Fruit fly (Drosophila melanogaster) whole organism, embryonic: Measurements from ENCODE around the gene plx.

Source experiments
- Ada2b ChIP-seq: fragments of 200-800 bp; sonication (Bioruptor generic); IDR thresholded peaks from 2 replicates; pipeline ENCODE4 v1.3.6; 2022; ENCODE audit warnings: missing biosample characterization, missing genetic modification characterization
- B-H2 ChIP-seq: fragments of 200-800 bp; sonication (Bioruptor generic); optimal IDR thresholded peaks from 2 replicates; lab custom pipeline; 2018; ENCODE audit warnings: missing biosample characterization, mild to moderate bottlenecking, missing genetic modification characterization
- BEAF-32 ChIP-seq: fragments of 200-800 bp; sonication (Bioruptor generic); optimal IDR thresholded peaks from 3 replicates; lab custom pipeline; 2017; ENCODE audit warnings: missing biosample characterization, missing genetic modification characterization, mild to moderate bottlenecking, moderate library complexity, missing genetic modification reagents
- Blimp-1 ChIP-seq: fragments of 200-800 bp; sonication (Bioruptor generic); optimal IDR thresholded peaks from 3 replicates; lab custom pipeline; 2018; ENCODE audit warnings: missing biosample characterization, missing genetic modification characterization, mild to moderate bottlenecking, moderate library complexity, missing genetic modification reagents
- CG10274 ChIP-seq: fragments of 200-800 bp; sonication (Bioruptor generic); optimal IDR thresholded peaks from 3 replicates; lab custom pipeline; 2017; ENCODE audit warnings: missing biosample characterization, mild to moderate bottlenecking, missing genetic modification characterization
- CG12155 ChIP-seq: fragments of 200-800 bp; sonication (Bioruptor generic); optimal IDR thresholded peaks from 3 replicates; lab custom pipeline; 2016; ENCODE audit warnings: missing biosample characterization, missing genetic modification characterization
- CG15479 ChIP-seq: fragments of 200-800 bp; sonication (Bioruptor generic); optimal IDR thresholded peaks from 3 replicates; lab custom pipeline; 2019; ENCODE audit warnings: missing biosample characterization, mild to moderate bottlenecking, missing genetic modification characterization, moderate library complexity
- CG16815 ChIP-seq: fragments of 200-800 bp; sonication (Bioruptor generic); optimal IDR thresholded peaks from 3 replicates; lab custom pipeline; 2017; ENCODE audit warnings: missing biosample characterization, mild to moderate bottlenecking, missing genetic modification characterization
- CG17186 ChIP-seq: fragments of 200-800 bp; sonication (Bioruptor generic); optimal IDR thresholded peaks from 3 replicates; lab custom pipeline; 2017; ENCODE audit warnings: missing biosample characterization, missing genetic modification reagents, missing genetic modification characterization
- CG18262 ChIP-seq: fragments of 200-800 bp; optimal IDR thresholded peaks from 3 replicates; lab custom pipeline; 2019; ENCODE audit warnings: missing biosample characterization, mild to moderate bottlenecking, missing genetic modification characterization, moderate library complexity
- CG31441 ChIP-seq: fragments of 200-800 bp; sonication (Bioruptor generic); IDR thresholded peaks from 2 replicates; pipeline ENCODE4 v1.3.6; 2022; ENCODE audit warnings: missing biosample characterization, missing genetic modification characterization
- CG8281 ChIP-seq: fragments of 200-800 bp; sonication (Bioruptor generic); optimal IDR thresholded peaks from 2 replicates; lab custom pipeline; 2018; ENCODE audit warnings: missing biosample characterization, mild to moderate bottlenecking, missing genetic modification characterization, moderate library complexity
- CG8478 ChIP-seq: fragments of >200 bp; optimal IDR thresholded peaks from 2 replicates; lab custom pipeline; 2018
- CTCF ChIP-seq: fragments of 200-800 bp; sonication (Bioruptor generic); optimal IDR thresholded peaks from 2 replicates; lab custom pipeline; 2017; ENCODE audit warnings: missing biosample characterization, mild to moderate bottlenecking, missing genetic modification characterization, moderate library complexity
- Dp ChIP-seq: fragments of 200-800 bp; sonication (Bioruptor generic); optimal IDR thresholded peaks from 2 replicates; lab custom pipeline; 2018; ENCODE audit warnings: missing biosample characterization, mild to moderate bottlenecking, missing genetic modification characterization, moderate library complexity
- GATAe ChIP-seq: fragments of 200-800 bp; sonication (Bioruptor generic); conservative IDR thresholded peaks from 2 replicates; pipeline ENCODE4 v1.3.6; 2022; ENCODE audit warnings: missing biosample characterization, missing genetic modification characterization
- Kr ChIP-seq: fragments of 200-800 bp; sonication (Bioruptor generic); optimal IDR thresholded peaks from 2 replicates; lab custom pipeline; 2017; ENCODE audit warnings: missing biosample characterization, mild to moderate bottlenecking, missing genetic modification characterization
- Lhr ChIP-seq: fragments of 200-800 bp; sonication (Bioruptor generic); optimal IDR thresholded peaks from 3 replicates; lab custom pipeline; 2017; ENCODE audit warnings: mild to moderate bottlenecking, missing biosample characterization, missing genetic modification reagents, missing genetic modification characterization
- MTF-1 ChIP-seq: fragments of 200-800 bp; sonication (Bioruptor generic); optimal IDR thresholded peaks from 2 replicates; lab custom pipeline; 2018; ENCODE audit warnings: missing biosample characterization, mild to moderate bottlenecking, missing genetic modification characterization, borderline replicate concordance
- Mrtf ChIP-seq: fragments of 200-800 bp; sonication (Bioruptor generic); IDR thresholded peaks from 3 replicates; pipeline ENCODE4 v1.3.6; 2022; ENCODE audit warnings: missing biosample characterization, missing genetic modification characterization
- NC2α ChIP-seq: fragments of 200-800 bp; sonication (Bioruptor generic); optimal IDR thresholded peaks from 2 replicates; lab custom pipeline; 2016; ENCODE audit warnings: missing biosample characterization, missing genetic modification characterization
- Nf-YC ChIP-seq: fragments of 200-800 bp; optimal IDR thresholded peaks from 3 replicates; lab custom pipeline; 2019; ENCODE audit warnings: missing biosample characterization, mild to moderate bottlenecking, missing genetic modification characterization, moderate library complexity
- Ssrp ChIP-seq: fragments of 200-800 bp; sonication (Bioruptor generic); optimal IDR thresholded peaks from 2 replicates; lab custom pipeline; 2018; ENCODE audit warnings: missing biosample characterization, mild to moderate bottlenecking, missing genetic modification characterization, moderate library complexity
- az2 ChIP-seq: fragments of 200-800 bp; sonication (Bioruptor generic); optimal IDR thresholded peaks from 3 replicates; lab custom pipeline; 2016; ENCODE audit warnings: missing biosample characterization, missing genetic modification characterization
- bab2 ChIP-seq: fragments of 200-800 bp; sonication (Bioruptor generic); optimal IDR thresholded peaks from 2 replicates; lab custom pipeline; 2016; ENCODE audit warnings: missing biosample characterization, missing genetic modification characterization
- cas ChIP-seq: fragments of 200-800 bp; sonication (Bioruptor generic); IDR thresholded peaks from 2 replicates; pipeline ENCODE4 v1.3.6; 2022; ENCODE audit warnings: missing biosample characterization, missing genetic modification characterization
- ems ChIP-seq: fragments of 200-800 bp; sonication (Bioruptor generic); optimal IDR thresholded peaks from 3 replicates; lab custom pipeline; 2016; ENCODE audit warnings: missing biosample characterization, missing genetic modification characterization
- exex ChIP-seq: fragments of 200-800 bp; sonication (Bioruptor generic); optimal IDR thresholded peaks from 4 replicates; lab custom pipeline; 2018; ENCODE audit warnings: missing biosample characterization, mild to moderate bottlenecking, missing genetic modification characterization, moderate library complexity
- fd96Cb ChIP-seq: fragments of 200-800 bp; sonication (Bioruptor generic); optimal IDR thresholded peaks from 2 replicates; lab custom pipeline; 2018; ENCODE audit warnings: missing biosample characterization, mild to moderate bottlenecking, missing genetic modification characterization, moderate library complexity
- gce ChIP-seq: fragments of 200-800 bp; sonication (Bioruptor generic); IDR thresholded peaks from 3 replicates; pipeline ENCODE4 v1.3.6; 2022; ENCODE audit warnings: missing biosample characterization, missing genetic modification characterization
- grn ChIP-seq: fragments of 200-800 bp; sonication (Bioruptor generic); optimal IDR thresholded peaks from 3 replicates; lab custom pipeline; 2017; ENCODE audit warnings: missing biosample characterization, missing genetic modification characterization
- gro ChIP-seq: fragments of 200-800 bp; sonication (Bioruptor generic); optimal IDR thresholded peaks from 2 replicates; lab custom pipeline; 2016; ENCODE audit warnings: missing biosample characterization, missing genetic modification characterization
- hbn ChIP-seq: fragments of 200-800 bp; sonication (Bioruptor generic); IDR thresholded peaks from 2 replicates; pipeline ENCODE4 v1.3.6; 2022; ENCODE audit warnings: missing biosample characterization, missing genetic modification characterization; ENCODE audit not compliant: partially characterized antibody
- ind ChIP-seq: fragments of 200-800 bp; sonication (Bioruptor generic); optimal IDR thresholded peaks from 3 replicates; lab custom pipeline; 2016; ENCODE audit warnings: missing biosample characterization, missing genetic modification characterization
- inv ChIP-seq: fragments of 200-800 bp; sonication (Bioruptor generic); IDR thresholded peaks from 2 replicates; pipeline ENCODE4 v1.3.6; 2022; ENCODE audit warnings: missing biosample characterization, missing genetic modification characterization; ENCODE audit not compliant: partially characterized antibody
- jumu ChIP-seq: fragments of 200-800 bp; sonication (Bioruptor generic); optimal IDR thresholded peaks from 3 replicates; lab custom pipeline; 2016; ENCODE audit warnings: missing biosample characterization, missing genetic modification characterization
- lab ChIP-seq: fragments of 200-800 bp; sonication (Bioruptor generic); optimal IDR thresholded peaks from 3 replicates; lab custom pipeline; 2017; ENCODE audit warnings: missing biosample characterization, missing genetic modification characterization, mild to moderate bottlenecking, moderate library complexity, missing genetic modification reagents
- mirr ChIP-seq: fragments of 200-800 bp; sonication (Bioruptor generic); optimal IDR thresholded peaks from 3 replicates; lab custom pipeline; 2018; ENCODE audit warnings: missing biosample characterization, mild to moderate bottlenecking, missing genetic modification characterization
- nom ChIP-seq: fragments of 200-800 bp; sonication (Bioruptor generic); optimal IDR thresholded peaks from 2 replicates; lab custom pipeline; 2017; ENCODE audit warnings: missing biosample characterization, missing genetic modification characterization, mild to moderate bottlenecking, moderate library complexity, missing genetic modification reagents
- peb ChIP-seq: fragments of 200-800 bp; sonication (Bioruptor generic); IDR thresholded peaks from 2 replicates; pipeline ENCODE4 v1.3.6; 2022; ENCODE audit warnings: missing biosample characterization, missing genetic modification characterization
- pros ChIP-seq: fragments of 200-800 bp; sonication (Bioruptor generic); optimal IDR thresholded peaks from 3 replicates; lab custom pipeline; 2019; ENCODE audit warnings: missing biosample characterization, mild to moderate bottlenecking, missing genetic modification characterization, moderate library complexity
- repo ChIP-seq: fragments of 200-800 bp; sonication (Bioruptor generic); optimal IDR thresholded peaks from 2 replicates; lab custom pipeline; 2016; ENCODE audit warnings: missing biosample characterization, missing genetic modification characterization
- sisA ChIP-seq: fragments of 200-800 bp; sonication (Bioruptor generic); IDR thresholded peaks from 2 replicates; pipeline ENCODE4 v1.3.6; 2022; ENCODE audit warnings: missing biosample characterization, missing genetic modification characterization
- slbo ChIP-seq: fragments of 200-800 bp; sonication (Bioruptor generic); IDR thresholded peaks from 2 replicates; pipeline ENCODE4 v1.3.6; 2022; ENCODE audit warnings: missing biosample characterization, missing genetic modification characterization
- tap ChIP-seq: fragments of 200-800 bp; optimal IDR thresholded peaks from 3 replicates; lab custom pipeline; 2019; ENCODE audit warnings: missing biosample characterization, mild to moderate bottlenecking, missing genetic modification characterization, moderate library complexity
- tio ChIP-seq: fragments of 200-800 bp; sonication (Bioruptor generic); optimal IDR thresholded peaks from 2 replicates; lab custom pipeline; 2017; ENCODE audit warnings: missing biosample characterization, missing genetic modification characterization, inconsistent platforms
- tll ChIP-seq, 2 experiments: fragments of 200-800 bp in 1 of 2; fragments of >200 bp in 1 of 2; sonication (Bioruptor generic) in 1 of 2; optimal IDR thresholded peaks; 2 replicates each; lab custom pipeline; 2017 to 2019; ENCODE audit warnings: missing biosample characterization in 2 of 2, missing genetic modification characterization in 2 of 2, mild to moderate bottlenecking in 1 of 2, moderate library complexity in 1 of 2
- vvl ChIP-seq: fragments of 200-800 bp; sonication (Bioruptor generic); IDR thresholded peaks from 2 replicates; pipeline ENCODE4 v1.3.6; 2022; ENCODE audit warnings: missing biosample characterization, missing genetic modification characterization
- zen ChIP-seq: fragments of 200-800 bp; sonication (Bioruptor generic); optimal IDR thresholded peaks from 3 replicates; lab custom pipeline; 2018; ENCODE audit warnings: missing biosample characterization, mild to moderate bottlenecking, missing genetic modification characterization, moderate library complexity

plx gene

dm6 chr3R:5671795-5672657 is 13.6 kb upstream of the plx start (continued):
- TF ChIP-seq NC2α (GFP tag; lab: Kevin White, UChicago) = no peak
- TF ChIP-seq Ada2b (GFP tag; lab: Robert Waterston, UW) = no peak
- TF ChIP-seq lab (GFP tag; lab: Kevin White, UChicago) = peak; percentile 2
- no peak for TF ChIP-seq B-H2
- no peak for TF ChIP-seq Dp (GFP tag; lab: Kevin White, UChicago)
- TF ChIP-seq MTF-1 = no peak
- TF ChIP-seq CG8478 = no peak
- peak; percentile 63 for TF ChIP-seq exex
- TF ChIP-seq grn (GFP tag; lab: Kevin White, UChicago) = peak; percentile 100
- TF ChIP-seq Lhr (GFP tag; lab: Kevin White, UChicago) = no peak
- peak; percentile 90 for TF ChIP-seq CG15479 (GFP tag; lab: Kevin White, UChicago)
- no peak for TF ChIP-seq CG10274
- no peak for TF ChIP-seq tio (GFP tag; lab: Kevin White, UChicago)
- no peak for TF ChIP-seq sisA (GFP tag; lab: Robert Waterston, UW)
- no peak for TF ChIP-seq CG16815 (GFP tag; lab: Kevin White, UChicago)
- no peak for TF ChIP-seq gro (GFP tag; lab: Kevin White, UChicago)
- no peak for TF ChIP-seq repo (GFP tag; lab: Kevin White, UChicago)
- peak; percentile 61; the same call in 1 of the 2 replicates for TF ChIP-seq GATAe
- no peak for TF ChIP-seq bab2 (GFP tag; lab: Kevin White, UChicago)
- no peak for TF ChIP-seq gce (GFP tag; lab: Robert Waterston, UW)
- TF ChIP-seq CTCF (GFP tag; lab: Kevin White, UChicago) = no peak
- no peak for TF ChIP-seq peb (GFP tag; lab: Robert Waterston, UW)
- peak; percentile 79 for TF ChIP-seq mirr
- TF ChIP-seq Nf-YC (tag; lab: Kevin White, UChicago) = no peak
- no peak for TF ChIP-seq Mrtf (GFP tag; lab: Robert Waterston, UW)
- TF ChIP-seq zen = peak; percentile 76
- TF ChIP-seq nom = no peak
- TF ChIP-seq Blimp-1 (GFP tag; lab: Kevin White, UChicago) = no peak
- no peak for TF ChIP-seq az2 (GFP tag; lab: Kevin White, UChicago)
- no peak for TF ChIP-seq CG31441 (GFP tag; lab: Robert Waterston, UW)
- TF ChIP-seq pros (GFP tag; lab: Kevin White, UChicago) = no peak
- 0 out of 2 replicates have a peak, but pooled peaks have one; percentile 24 for TF ChIP-seq hbn (GFP tag; lab: Robert Waterston, UW)
- no peak for TF ChIP-seq fd96Cb (tag; lab: Kevin White, UChicago)
- no peak for TF ChIP-seq ind
- TF ChIP-seq slbo (GFP tag; lab: Robert Waterston, UW) = no peak
- no peak for TF ChIP-seq cas (GFP tag; lab: Robert Waterston, UW)
- TF ChIP-seq BEAF-32 (GFP tag; lab: Kevin White, UChicago) = no peak
- no peak for TF ChIP-seq inv
- TF ChIP-seq tap (tag; lab: Kevin White, UChicago) = no peak
- TF ChIP-seq CG12155 (GFP tag; lab: Kevin White, UChicago) = no peak
- TF ChIP-seq Kr (GFP tag; lab: Kevin White, UChicago) = no peak
- TF ChIP-seq CG8281 = peak; percentile 14
- no peak for TF ChIP-seq CG17186 (GFP tag; lab: Kevin White, UChicago)
- peak in 1 of 2 experiments; percentile 14 for TF ChIP-seq tll (GFP tag; optimal IDR thresholded peaks at IDR 0.05; lab: Kevin White, UChicago)
- TF ChIP-seq Ssrp (tag; lab: Kevin White, UChicago) = no peak
- TF ChIP-seq CG18262 = no peak
- no peak for TF ChIP-seq vvl
- TF ChIP-seq ems (GFP tag; lab: Kevin White, UChicago) = no peak
- no peak for TF ChIP-seq jumu (GFP tag; lab: Kevin White, UChicago)
